Fruit fly (Drosophila melanogaster): Measurements from ENCODE around the gene CG18273.

CG18273 gene

dm6 chrX:524331-524730 lies 37.0 kb upstream of the CG18273 start (continued):
- TF ChIP-seq Gug (GFP tag; IDR thresholded peaks at IDR 0.05) (0 out of 4 replicates have a peak, but pooled peaks have one; percentile 24), CG11093 (GFP tag; IDR thresholded peaks at IDR 0.05) (no peak), Nf-YA (GFP tag; IDR thresholded peaks at IDR 0.05) (no peak), CG3847 (GFP tag; IDR thresholded peaks at IDR 0.05) (no peak), zen2 (GFP tag; IDR thresholded peaks at IDR 0.05; ENCODE audit: partially characterized antibody) (no peak), pita (GFP tag; optimal IDR thresholded peaks at IDR 0.05) (no peak), insv (GFP tag; optimal IDR thresholded peaks at IDR 0.05) (peak in 1 of 2 experiments; percentile 2), CG13296 (GFP tag; optimal IDR thresholded peaks at IDR 0.05) (peak; percentile 22), CG4424 (GFP tag; optimal IDR thresholded peaks at IDR 0.05) (no peak), CG11560 (tag; IDR thresholded peaks at IDR 0.05) (no peak), Ets65A (GFP tag) (no peak), Xrp1 (GFP tag; IDR thresholded peaks at IDR 0.05) (peak; percentile 28; the same call in 1 of the 2 replicates), CHES-1-like (GFP tag; optimal IDR thresholded peaks at IDR 0.05) (no peak), CG17612 (GFP tag; IDR thresholded peaks at IDR 0.05) (no peak), CG7372 (GFP tag; IDR thresholded peaks at IDR 0.05) (no peak), CG11085 (GFP tag; IDR thresholded peaks at IDR 0.05) (no peak), her (GFP tag; optimal IDR thresholded peaks at IDR 0.05) (no peak), Dip3 (GFP tag; optimal IDR thresholded peaks at IDR 0.05) (no peak), Hr3 (GFP tag; optimal IDR thresholded peaks at IDR 0.05) (no peak), CG17568 (GFP tag; optimal IDR thresholded peaks at IDR 0.05) (no peak), nom (GFP tag; optimal IDR thresholded peaks at IDR 0.05) (no peak), gcm2 (GFP tag; optimal IDR thresholded peaks at IDR 0.05) (no peak), Sry-δ (GFP tag; optimal IDR thresholded peaks at IDR 0.05) (no peak), CG34422 (GFP tag; IDR thresholded peaks at IDR 0.05) (no peak), Abd-B (GFP tag; optimal IDR thresholded peaks at IDR 0.05) (no peak), grau (tag; optimal IDR thresholded peaks at IDR 0.05) (peak; percentile 98), Camta (GFP tag; optimal IDR thresholded peaks at IDR 0.05) (no peak), MBD-R2 (GFP tag; IDR thresholded peaks at IDR 0.05) (no peak), wek (GFP tag; optimal IDR thresholded peaks at IDR 0.05) (peak; percentile 20), tgo (GFP tag; IDR thresholded peaks at IDR 0.05) (no peak), Opbp (GFP tag; IDR thresholded peaks at IDR 0.05; ENCODE audit: partially characterized antibody) (no peak), CG5180 (GFP tag; optimal IDR thresholded peaks at IDR 0.05) (no peak), Sry-β (GFP tag; optimal IDR thresholded peaks at IDR 0.05) (no peak), hkb (optimal IDR thresholded peaks at IDR 0.05) (no peak), hkb (GFP tag; IDR thresholded peaks at IDR 0.05) (peak; percentile 48; the same call in 1 of the 2 replicates), croc (GFP tag; conservative IDR thresholded peaks at IDR 0.05) (no peak), CG8944 (GFP tag; optimal IDR thresholded peaks at IDR 0.05) (no peak), unpg (GFP tag; optimal IDR thresholded peaks at IDR 0.05) (peak; percentile 20), rib (GFP tag; IDR thresholded peaks at IDR 0.05) (no peak), CG13287 (GFP tag; IDR thresholded peaks at IDR 0.05; ENCODE audit: partially characterized antibody) (no peak), p53 (GFP tag; optimal IDR thresholded peaks at IDR 0.05) (no peak), hb (GFP tag; IDR thresholded peaks at IDR 0.05; ENCODE audit: partially characterized antibody) (no peak), Poxn (GFP tag; IDR thresholded peaks at IDR 0.05) (no peak), sisA (GFP tag; IDR thresholded peaks at IDR 0.05) (0 out of 2 replicates have a peak, but pooled peaks have one; percentile 8), CG18619 (GFP tag; optimal IDR thresholded peaks at IDR 0.05) (no peak), CG11723 (GFP tag; optimal IDR thresholded peaks at IDR 0.05) (no peak), esg (GFP tag; conservative IDR thresholded peaks at IDR 0.05) (no peak), CG4730 (GFP tag; IDR thresholded peaks at IDR 0.05) (no peak), Eip74EF (GFP tag; optimal IDR thresholded peaks at IDR 0.05) (no peak), chn (GFP tag; optimal IDR thresholded peaks at IDR 0.05) (peak; percentile 3), lov (optimal IDR thresholded peaks at IDR 0.05) (no peak), lov (GFP tag; IDR thresholded peaks at IDR 0.05) (no peak), ro (GFP tag; IDR thresholded peaks at IDR 0.05) (no peak)

Data from whole organism, embryonic.